Fruit fly (Drosophila melanogaster) whole organism, pupa: Measurements from ENCODE around the gene CG32706.
"Not testable (repeated sequence)": the region's sequence is repeated elsewhere in the genome, so short reads cannot be mapped to it uniquely, and the experiment has no call there.

Experiments
- CG10348 ChIP-seq: fragments of 200-800 bp; sonication (Bioruptor generic); IDR thresholded peaks from 2 replicates; pipeline ENCODE4 v1.3.6; 2022; ENCODE audit warnings: missing biosample characterization, missing genetic modification characterization
- CG15710 ChIP-seq: fragments of 200-800 bp; sonication (Bioruptor generic); optimal IDR thresholded peaks from 2 replicates; lab custom pipeline; 2018; ENCODE audit warnings: missing biosample characterization, mild to moderate bottlenecking, missing genetic modification characterization, moderate library complexity
- CG17806 ChIP-seq: fragments of 200-800 bp; sonication (Bioruptor generic); optimal IDR thresholded peaks from 2 replicates; lab custom pipeline; 2018; ENCODE audit warnings: missing biosample characterization, mild to moderate bottlenecking, missing genetic modification characterization, moderate library complexity
- CG34367 ChIP-seq: fragments of 200-800 bp; sonication (Bioruptor generic); optimal IDR thresholded peaks from 2 replicates; lab custom pipeline; 2018; ENCODE audit warnings: missing biosample characterization, mild to moderate bottlenecking, missing genetic modification characterization
- CG4496 ChIP-seq: fragments of 200-800 bp; sonication (Bioruptor generic); IDR thresholded peaks from 3 replicates; pipeline ENCODE4 v1.3.6; 2022; ENCODE audit warnings: missing biosample characterization, missing genetic modification characterization
- CG9948 ChIP-seq: fragments of 200-800 bp; sonication (Bioruptor generic); optimal IDR thresholded peaks from 2 replicates; lab custom pipeline; 2018; ENCODE audit warnings: missing biosample characterization, mild to moderate bottlenecking, missing genetic modification characterization, moderate library complexity
- D1 ChIP-seq: fragments of 200-800 bp; sonication (Bioruptor generic); optimal IDR thresholded peaks from 2 replicates; lab custom pipeline; 2018; ENCODE audit warnings: missing biosample characterization, mild to moderate bottlenecking, missing genetic modification characterization, moderate library complexity
- Pif1B ChIP-seq: fragments of 200-800 bp; sonication (Bioruptor generic); optimal IDR thresholded peaks from 3 replicates; lab custom pipeline; 2016; ENCODE audit warnings: missing biosample characterization, missing genetic modification characterization
- gl ChIP-seq: fragments of 200-800 bp; sonication (Bioruptor generic); optimal IDR thresholded peaks from 2 replicates; lab custom pipeline; 2018; ENCODE audit warnings: missing biosample characterization, mild to moderate bottlenecking, missing genetic modification characterization
- rn ChIP-seq: fragments of 200-800 bp; sonication (Bioruptor generic); IDR thresholded peaks from 2 replicates; pipeline ENCODE4 v1.3.6; 2022; ENCODE audit warnings: missing biosample characterization, missing genetic modification characterization

- TF ChIP-seq CG10348; D1; gl (tag; lab: Kevin White, UChicago); Pif1B (GFP tag; lab: Kevin White, UChicago); CG9948 (tag; lab: Kevin White, UChicago); CG15710 (tag; lab: Kevin White, UChicago); CG17806; CG34367 (tag; lab: Kevin White, UChicago); rn (GFP tag; lab: Robert Waterston, UW); CG4496 (GFP tag; lab: Robert Waterston, UW): not testable (repeated sequence)
Measured at dm6 chrX:9087920-9088417, 1.0 kb downstream of the CG32706 start, which contains the start of gene CG6999.
